Fruit fly (Drosophila melanogaster): ENCODE data around the gene MBD-R2.
A peak's percentile ranks its signal among the peaks of the same experiment; 100 is the strongest.

Gene MBD-R2

dm6 chr3R:12369135-12369792 lies 13.2 kb upstream of the MBD-R2 start, which contains the start of gene GstD1 (continued):
- TF ChIP-seq pdm3 (GFP tag; optimal IDR thresholded peaks at IDR 0.05) = peak; percentile 43
- TF ChIP-seq CG4318 (GFP tag; optimal IDR thresholded peaks at IDR 0.05) = peak; percentile 76
- peak; percentile 25 for TF ChIP-seq spab (GFP tag; optimal IDR thresholded peaks at IDR 0.05)
- TF ChIP-seq CG8119 (GFP tag; IDR thresholded peaks at IDR 0.05) = peak; percentile 72
- TF ChIP-seq Gug (GFP tag; IDR thresholded peaks at IDR 0.05) = 0 out of 2 replicates have a peak, but pooled peaks have one; percentile 52
- peak; percentile 36 for TF ChIP-seq CG9139 (GFP tag; optimal IDR thresholded peaks at IDR 0.05)
- TF ChIP-seq Ets96B (tag; optimal IDR thresholded peaks at IDR 0.05) = peak; percentile 51
- TF ChIP-seq CG6808 (GFP tag; optimal IDR thresholded peaks at IDR 0.05) = peak; percentile 51
- TF ChIP-seq dsx (GFP tag; optimal IDR thresholded peaks at IDR 0.05; ENCODE audit: poor library complexity, severe bottlenecking) = peak; percentile 20
- TF ChIP-seq lz (GFP tag; optimal IDR thresholded peaks at IDR 0.05) = peak; percentile 64
- TF ChIP-seq Blimp-1 (GFP tag; optimal IDR thresholded peaks at IDR 0.05) = no peak
- peak; percentile 79 for TF ChIP-seq svp (GFP tag)
- TF ChIP-seq CG6163 (GFP tag; IDR thresholded peaks at IDR 0.05) = peak; percentile 69
- TF ChIP-seq Hr39 (GFP tag; optimal IDR thresholded peaks at IDR 0.05) = peak; percentile 61
- peak; percentile 36 for TF ChIP-seq Smox (GFP tag; optimal IDR thresholded peaks at IDR 0.05)
- peak; percentile 10 for TF ChIP-seq Sox15 (GFP tag; optimal IDR thresholded peaks at IDR 0.05)

- no peak for TF ChIP-seq lz (GFP tag; optimal IDR thresholded peaks at IDR 0.05)
- no peak for TF ChIP-seq Hr4 (GFP tag; optimal IDR thresholded peaks at IDR 0.05)
- TF ChIP-seq Eip78C (GFP tag) = peak; percentile 41
Observed at dm6 chr3R:12367464-12367863, 11.4 kb upstream of the MBD-R2 start, which contains the start of gene GstD9. Gene GstD9, minus strand, starts transcription at chr3R:12367564.

- no peak for TF ChIP-seq topi (GFP tag; optimal IDR thresholded peaks at IDR 0.05)
- peak; percentile 8 for TF ChIP-seq vri (GFP tag; optimal IDR thresholded peaks at IDR 0.05)
- peak; percentile 3 for TF ChIP-seq Eip93F (GFP tag; optimal IDR thresholded peaks at IDR 0.05)
- peak; percentile 31 for TF ChIP-seq fkh (GFP tag; optimal IDR thresholded peaks at IDR 0.05)
Observed at dm6 chr3R:12365887-12366286, 9.8 kb upstream of the MBD-R2 start.

dm6 chr3R:12365264-12365840 lies 9.3 kb upstream of the MBD-R2 start, which contains the start of gene GstD10:
Gene GstD10, minus strand, starts transcription at chr3R:12365735.
- TF ChIP-seq svp (GFP tag) = peak; percentile 90
- no peak for TF ChIP-seq dsx (GFP tag; optimal IDR thresholded peaks at IDR 0.05; ENCODE audit: poor library complexity, severe bottlenecking)
- TF ChIP-seq salr (GFP tag; optimal IDR thresholded peaks at IDR 0.05) = no peak
- no peak for TF ChIP-seq Sox15 (GFP tag; optimal IDR thresholded peaks at IDR 0.05)
- peak; percentile 75 for TF ChIP-seq vri (GFP tag; optimal IDR thresholded peaks at IDR 0.05)
- no peak for TF ChIP-seq eg (GFP tag; IDR thresholded peaks at IDR 0.05)

dm6 chr3R:12364580-12364979 lies 8.5 kb upstream of the MBD-R2 start, which contains the start of gene Tim17a1:
Gene Tim17a1, minus strand, starts transcription at chr3R:12364680.
- no peak for TF ChIP-seq Sox14 (GFP tag; optimal IDR thresholded peaks at IDR 0.05)
- no peak for TF ChIP-seq svp (GFP tag)
- no peak for TF ChIP-seq salr (GFP tag; optimal IDR thresholded peaks at IDR 0.05)
- no peak for TF ChIP-seq Eip78C (GFP tag)
- TF ChIP-seq vri (GFP tag; optimal IDR thresholded peaks at IDR 0.05) = no peak
- no peak for TF ChIP-seq CG11294 (GFP tag; IDR thresholded peaks at IDR 0.05)
- no peak for TF ChIP-seq dsx (GFP tag; optimal IDR thresholded peaks at IDR 0.05; ENCODE audit: poor library complexity, severe bottlenecking)

dm6 chr3R:12363544-12363943 lies 7.5 kb upstream of the MBD-R2 start:
- TF ChIP-seq dsx (GFP tag; optimal IDR thresholded peaks at IDR 0.05; ENCODE audit: poor library complexity, severe bottlenecking) = peak; percentile 50
- no peak for TF ChIP-seq cyc (GFP tag; optimal IDR thresholded peaks at IDR 0.05)
- no peak for TF ChIP-seq Eip78C (GFP tag)
- no peak for TF ChIP-seq Sox14 (GFP tag; optimal IDR thresholded peaks at IDR 0.05)
- no peak for TF ChIP-seq CG3032 (tag; optimal IDR thresholded peaks at IDR 0.05)
- no peak for TF ChIP-seq CG11294 (GFP tag; IDR thresholded peaks at IDR 0.05)
- TF ChIP-seq CG31627 (GFP tag; optimal IDR thresholded peaks at IDR 0.05) = no peak
- no peak for TF ChIP-seq CG6808 (GFP tag; optimal IDR thresholded peaks at IDR 0.05)
- TF ChIP-seq CG6854 (GFP tag; optimal IDR thresholded peaks at IDR 0.05) = no peak

Data from whole organism, prepupa.